Fruit fly (Drosophila melanogaster) whole organism: ENCODE results near the gene Gdi.

Experiments used
- Dll ChIP-seq: fragments of >200 bp; optimal IDR thresholded peaks from 2 replicates; lab custom pipeline; 2017
- psq ChIP-seq: fragments of >200 bp; optimal IDR thresholded peaks from 2 replicates; lab custom pipeline; 2017

dm6 chr2L:9529858-9530378 lies 35.2 kb upstream of the Gdi start:
- TF ChIP-seq psq (no peak), Dll (no peak)
